Fruit fly (Drosophila melanogaster) whole organism, prepupa: ENCODE results near the gene Ucp4A.

ENCODE experiments used
- Blimp-1 ChIP-seq: fragments of 200-800 bp; sonication (Bioruptor generic); optimal IDR thresholded peaks from 3 replicates; lab custom pipeline; 2017; ENCODE audit warnings: missing biosample characterization, missing genetic modification characterization, mild to moderate bottlenecking, moderate library complexity, missing genetic modification reagents
- CG10631 ChIP-seq: fragments of 200-800 bp; sonication (Bioruptor generic); optimal IDR thresholded peaks from 2 replicates; lab custom pipeline; 2016; ENCODE audit warnings: missing biosample characterization, missing genetic modification characterization
- CG11294 ChIP-seq: fragments of 200-800 bp; sonication (Bioruptor generic); IDR thresholded peaks from 2 replicates; pipeline ENCODE4 v1.3.6; 2022; ENCODE audit warnings: missing biosample characterization, missing genetic modification characterization
- CG11902 ChIP-seq: fragments of 200-800 bp; sonication (Bioruptor generic); optimal IDR thresholded peaks from 3 replicates; lab custom pipeline; 2016; ENCODE audit warnings: missing biosample characterization, missing genetic modification characterization
- CG15336 ChIP-seq: fragments of 200-800 bp; sonication (Bioruptor generic); IDR thresholded peaks from 2 replicates; pipeline ENCODE4 v1.3.6; 2022; ENCODE audit warnings: missing biosample characterization, missing genetic modification characterization
- CG1621 ChIP-seq: fragments of 200-800 bp; sonication (Bioruptor generic); optimal IDR thresholded peaks from 3 replicates; lab custom pipeline; 2018; ENCODE audit warnings: missing biosample characterization, mild to moderate bottlenecking, missing genetic modification characterization
- CG16779 ChIP-seq: fragments of 200-800 bp; sonication (Bioruptor generic); optimal IDR thresholded peaks from 3 replicates; lab custom pipeline; 2017; ENCODE audit warnings: missing biosample characterization, mild to moderate bottlenecking, missing genetic modification characterization
- CG3032 ChIP-seq: fragments of 200-800 bp; optimal IDR thresholded peaks from 2 replicates; lab custom pipeline; 2019; ENCODE audit warnings: missing biosample characterization, mild to moderate bottlenecking, missing genetic modification characterization, moderate library complexity
- CG31627 ChIP-seq: fragments of 200-800 bp; sonication (Bioruptor generic); optimal IDR thresholded peaks from 3 replicates; lab custom pipeline; 2016; ENCODE audit warnings: missing biosample characterization, missing genetic modification characterization
- CG32006 ChIP-seq: fragments of 200-800 bp; sonication (Bioruptor generic); optimal IDR thresholded peaks from 3 replicates; lab custom pipeline; 2017; ENCODE audit warnings: missing biosample characterization, mild to moderate bottlenecking, missing genetic modification characterization
- CG34406 ChIP-seq: fragments of 200-800 bp; sonication (Bioruptor generic); optimal IDR thresholded peaks from 3 replicates; lab custom pipeline; 2016; ENCODE audit warnings: missing biosample characterization, missing genetic modification characterization
- CG3919 ChIP-seq: fragments of 200-800 bp; sonication (Bioruptor generic); optimal IDR thresholded peaks from 3 replicates; lab custom pipeline; 2016; ENCODE audit warnings: missing biosample characterization, missing genetic modification characterization
- CG4318 ChIP-seq: fragments of 200-800 bp; sonication (Bioruptor generic); optimal IDR thresholded peaks from 3 replicates; lab custom pipeline; 2017; ENCODE audit warnings: missing biosample characterization, mild to moderate bottlenecking, missing genetic modification characterization
- CG6276 ChIP-seq: fragments of 200-800 bp; sonication (Bioruptor generic); optimal IDR thresholded peaks from 2 replicates; lab custom pipeline; 2017; ENCODE audit warnings: missing biosample characterization, mild to moderate bottlenecking, missing genetic modification characterization
- CG6792 ChIP-seq: fragments of 200-800 bp; sonication (Bioruptor generic); optimal IDR thresholded peaks from 3 replicates; lab custom pipeline; 2016; ENCODE audit warnings: missing biosample characterization, missing genetic modification characterization
- CG6808 ChIP-seq: fragments of 200-800 bp; sonication (Bioruptor generic); optimal IDR thresholded peaks from 3 replicates; lab custom pipeline; 2017; ENCODE audit warnings: missing biosample characterization, missing genetic modification characterization, mild to moderate bottlenecking, moderate library complexity, missing genetic modification reagents
- CG8119 ChIP-seq: fragments of 200-800 bp; sonication (Bioruptor generic); IDR thresholded peaks from 3 replicates; pipeline ENCODE4 v1.3.6; 2022; ENCODE audit warnings: missing biosample characterization, missing genetic modification characterization
- CG8632 ChIP-seq: fragments of 200-800 bp; sonication (Bioruptor generic); optimal IDR thresholded peaks from 3 replicates; lab custom pipeline; 2016; ENCODE audit warnings: missing biosample characterization, missing genetic modification characterization
- Eip75B ChIP-seq: fragments of 200-800 bp; sonication (Bioruptor generic); optimal IDR thresholded peaks from 3 replicates; lab custom pipeline; 2016; ENCODE audit warnings: missing biosample characterization, missing genetic modification characterization
- Eip78C ChIP-seq: fragments of 200-800 bp; sonication (Bioruptor generic); peaks from one replicate; lab custom pipeline; 2016; ENCODE audit warnings: missing biosample characterization, missing genetic modification characterization
- Ets21C ChIP-seq: fragments of 200-800 bp; sonication (Bioruptor generic); optimal IDR thresholded peaks from 3 replicates; lab custom pipeline; 2016; ENCODE audit warnings: missing biosample characterization, missing genetic modification characterization
- Ets96B ChIP-seq: fragments of 200-800 bp; optimal IDR thresholded peaks from 2 replicates; lab custom pipeline; 2019; ENCODE audit warnings: missing biosample characterization, mild to moderate bottlenecking, missing genetic modification characterization, moderate library complexity
- Gug ChIP-seq: fragments of 200-800 bp; sonication (Bioruptor generic); IDR thresholded peaks from 2 replicates; pipeline ENCODE4 v1.3.6; 2022; ENCODE audit warnings: missing biosample characterization, missing genetic modification characterization
- Hr38 ChIP-seq: sonication (Bioruptor generic); optimal IDR thresholded peaks from 2 replicates; lab custom pipeline; 2016; ENCODE audit warnings: missing biosample characterization, missing genetic modification characterization
- Hr39 ChIP-seq: fragments of 200-800 bp; sonication (Bioruptor generic); optimal IDR thresholded peaks from 2 replicates; lab custom pipeline; 2016; ENCODE audit warnings: missing biosample characterization, missing genetic modification characterization
- Lpt ChIP-seq: fragments of 200-800 bp; sonication (Bioruptor generic); optimal IDR thresholded peaks from 3 replicates; lab custom pipeline; 2016; ENCODE audit warnings: missing biosample characterization, missing genetic modification characterization
- Met ChIP-seq: fragments of 200-800 bp; sonication (Bioruptor generic); optimal IDR thresholded peaks from 3 replicates; lab custom pipeline; 2016; ENCODE audit warnings: missing biosample characterization, missing genetic modification characterization
- Smox ChIP-seq: fragments of 200-800 bp; sonication (Bioruptor generic); optimal IDR thresholded peaks from 3 replicates; lab custom pipeline; 2016; ENCODE audit warnings: missing biosample characterization, missing genetic modification characterization
- Sox102F ChIP-seq: fragments of 200-800 bp; sonication (Bioruptor generic); optimal IDR thresholded peaks from 2 replicates; lab custom pipeline; 2016; ENCODE audit warnings: missing biosample characterization, mild to moderate bottlenecking, missing genetic modification characterization
- Sox14 ChIP-seq: fragments of 200-800 bp; sonication (Bioruptor generic); optimal IDR thresholded peaks from 3 replicates; lab custom pipeline; 2016; ENCODE audit warnings: missing biosample characterization, missing genetic modification characterization
- Sox15 ChIP-seq: fragments of 200-800 bp; sonication (Bioruptor generic); optimal IDR thresholded peaks from 3 replicates; lab custom pipeline; 2016; ENCODE audit warnings: missing biosample characterization, missing genetic modification characterization
- cyc ChIP-seq: fragments of 200-800 bp; sonication (Bioruptor generic); optimal IDR thresholded peaks from 3 replicates; lab custom pipeline; 2016; ENCODE audit warnings: missing biosample characterization, missing genetic modification characterization
- dsx ChIP-seq: fragments of 200-800 bp; optimal IDR thresholded peaks from 3 replicates; lab custom pipeline; 2019; ENCODE audit warnings: missing biosample characterization, mild to moderate bottlenecking, missing genetic modification characterization, moderate library complexity; ENCODE audit not compliant: poor library complexity, severe bottlenecking
- eg ChIP-seq: fragments of 200-800 bp; sonication (Bioruptor generic); IDR thresholded peaks from 3 replicates; pipeline ENCODE4 v1.3.6; 2022; ENCODE audit warnings: missing biosample characterization, missing genetic modification characterization
- fd85E ChIP-seq: fragments of 200-800 bp; sonication (Bioruptor generic); optimal IDR thresholded peaks from 3 replicates; lab custom pipeline; 2016; ENCODE audit warnings: missing biosample characterization, missing genetic modification characterization
- fkh ChIP-seq: fragments of 200-800 bp; sonication (Bioruptor generic); optimal IDR thresholded peaks from 3 replicates; lab custom pipeline; 2017; ENCODE audit warnings: missing biosample characterization, mild to moderate bottlenecking, missing genetic modification characterization, moderate library complexity
- lz ChIP-seq: fragments of 200-800 bp; sonication (Bioruptor generic); optimal IDR thresholded peaks from 3 replicates; lab custom pipeline; 2016; ENCODE audit warnings: missing biosample characterization, missing genetic modification characterization
- net ChIP-seq: fragments of 200-800 bp; sonication (Bioruptor generic); optimal IDR thresholded peaks from 3 replicates; lab custom pipeline; 2016; ENCODE audit warnings: missing biosample characterization, missing genetic modification characterization
- pdm3 ChIP-seq: fragments of 200-800 bp; sonication (Bioruptor generic); optimal IDR thresholded peaks from 3 replicates; lab custom pipeline; 2016; ENCODE audit warnings: missing biosample characterization, missing genetic modification characterization
- salr ChIP-seq, 2 experiments: fragments of 200-800 bp; sonication (Bioruptor generic); optimal IDR thresholded peaks; 3 replicates each; lab custom pipeline; 2016 to 2018; ENCODE audit warnings: missing biosample characterization in 2 of 2, missing genetic modification characterization in 2 of 2, mild to moderate bottlenecking in 1 of 2
- ss ChIP-seq, 2 experiments: fragments of 200-800 bp; sonication (Bioruptor generic); optimal IDR thresholded peaks; 2 replicates in 1 of 2; 3 replicates in 1 of 2; lab custom pipeline; 2017 to 2018; ENCODE audit warnings: mild to moderate bottlenecking in 2 of 2, missing biosample characterization in 2 of 2, missing genetic modification characterization in 2 of 2, moderate library complexity in 1 of 2
- svp ChIP-seq: fragments of 200-800 bp; sonication (Bioruptor generic); peaks from one replicate; lab custom pipeline; 2016; ENCODE audit warnings: missing biosample characterization, missing genetic modification characterization
- topi ChIP-seq: fragments of 200-800 bp; sonication (Bioruptor generic); optimal IDR thresholded peaks from 3 replicates; lab custom pipeline; 2016; ENCODE audit warnings: missing biosample characterization, missing genetic modification characterization
- vri ChIP-seq: fragments of 200-800 bp; sonication (Bioruptor generic); optimal IDR thresholded peaks from 3 replicates; lab custom pipeline; 2016; ENCODE audit warnings: missing biosample characterization, mild to moderate bottlenecking, missing genetic modification characterization

Gene Ucp4A

DNA sequence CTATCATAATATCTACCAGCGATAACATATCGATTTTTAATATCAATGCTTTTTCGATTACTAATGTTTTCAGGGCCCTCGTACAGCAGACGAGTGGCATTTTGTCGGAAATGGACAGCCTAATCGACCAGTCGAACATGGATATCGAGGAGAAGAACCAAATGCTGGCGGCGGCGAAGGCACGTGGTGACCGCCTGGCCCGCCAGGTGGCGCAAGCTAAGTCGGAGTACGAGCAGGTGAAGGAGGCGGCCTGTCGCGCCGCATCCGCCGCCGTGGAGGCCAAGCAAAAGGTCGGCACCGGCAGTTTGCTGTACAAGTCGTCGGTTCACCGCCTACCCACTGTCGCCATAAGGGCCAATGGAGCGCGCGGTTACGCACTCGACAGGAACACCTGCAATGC lies 39.8 kb downstream of the Ucp4A start:
- TF ChIP-seq CG11902 (GFP tag; lab: Kevin White, UChicago) (no peak), CG15336 (GFP tag; lab: Robert Waterston, UW) (no peak), CG1621 (tag; lab: Kevin White, UChicago) (no peak), cyc (no peak)

- TF ChIP-seq Sox102F (GFP tag; lab: Kevin White, UChicago) (no peak), vri (GFP tag; lab: Kevin White, UChicago) (peak; percentile 21), svp (GFP tag; lab: Kevin White, UChicago) (peak; percentile 50)
- TF ChIP-seq, all 60 proteins: peak for 2
These were observed 40.5 kb downstream of the Ucp4A start for dm6 chrX:17885295-17885694.

DNA sequence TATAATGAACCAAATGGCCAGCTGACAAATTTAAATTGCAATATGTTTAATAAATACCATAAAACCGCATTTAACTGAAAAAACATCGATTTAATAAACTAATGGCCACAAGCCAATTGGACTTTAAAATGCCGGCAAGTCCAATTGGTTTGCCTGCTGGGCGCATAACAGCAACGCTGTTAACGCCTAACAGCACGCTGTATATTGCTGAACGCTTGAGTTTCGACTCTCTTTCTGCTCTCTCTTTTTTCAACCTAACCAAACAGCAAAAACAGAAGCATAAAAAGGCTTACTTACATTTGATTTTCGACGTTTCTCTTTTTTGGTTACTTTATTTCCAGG lies 41.3 kb downstream of the Ucp4A start:
- TF ChIP-seq Eip78C (no peak), CG6792 (GFP tag; lab: Kevin White, UChicago) (no peak)

DNA sequence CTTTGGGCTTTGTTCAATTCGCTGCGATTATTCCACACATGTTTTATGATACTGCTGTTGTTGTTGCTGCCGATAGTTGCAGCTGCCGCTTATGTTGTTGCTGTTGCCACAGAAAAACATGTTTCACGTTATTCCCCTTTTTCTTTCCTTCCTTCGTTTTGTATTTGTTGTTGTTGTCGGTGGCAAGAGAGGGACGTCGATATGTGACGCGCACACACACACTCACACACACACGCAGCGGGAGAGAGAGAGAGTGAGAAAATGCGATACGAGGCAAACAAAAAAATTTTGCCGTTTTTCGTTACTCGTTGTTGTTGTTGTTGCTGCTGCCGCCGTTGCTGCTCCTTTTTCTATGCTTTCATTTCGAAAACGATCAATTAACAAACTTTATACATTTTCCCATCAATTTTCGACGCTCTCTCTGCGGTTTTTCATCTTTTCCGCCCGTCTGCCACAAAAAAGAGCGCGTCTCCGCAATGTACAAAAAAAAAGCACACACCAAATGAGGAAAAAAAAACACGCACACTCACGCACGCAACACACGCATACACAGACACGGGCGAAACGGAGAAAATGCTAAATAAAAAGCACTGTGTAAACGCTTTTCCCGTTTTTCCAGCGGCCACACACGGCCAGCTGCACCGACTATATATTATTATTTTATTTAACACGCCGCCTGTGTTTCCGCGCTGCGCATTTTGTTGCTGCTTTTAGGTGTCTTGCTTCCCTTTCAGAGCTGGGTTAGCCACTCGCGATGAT lies 41.9 kb downstream of the Ucp4A start:
- TF ChIP-seq salr (GFP tag; optimal IDR thresholded peaks at IDR 0.05; lab: Kevin White, UChicago) (peak in 1 of 2 experiments; percentile 85), vri (GFP tag; lab: Kevin White, UChicago) (peak; percentile 20), fd85E (GFP tag; lab: Kevin White, UChicago) (no peak), CG6276 (GFP tag; lab: Kevin White, UChicago) (peak; percentile 88), Gug (GFP tag; lab: Robert Waterston, UW) (no peak; the same call in 1 of the 2 replicates), Eip75B (GFP tag; lab: Kevin White, UChicago) (peak; percentile 41), ss (GFP tag; optimal IDR thresholded peaks at IDR 0.05; lab: Kevin White, UChicago) (peak; percentile 92 to 93), Ets96B (tag; lab: Kevin White, UChicago) (peak; percentile 72), topi (GFP tag; lab: Kevin White, UChicago) (peak; percentile 2), eg (GFP tag; lab: Robert Waterston, UW) (peak; percentile 53), CG32006 (peak; percentile 70), Lpt (GFP tag; lab: Kevin White, UChicago) (peak; percentile 73), Ets21C (no peak), Hr39 (GFP tag; lab: Kevin White, UChicago) (no peak), cyc (no peak), Sox14 (GFP tag; lab: Kevin White, UChicago) (peak; percentile 30), Hr38 (GFP tag; lab: Kevin White, UChicago) (no peak), CG3032 (tag; lab: Kevin White, UChicago) (peak; percentile 68), CG8632 (GFP tag; lab: Kevin White, UChicago) (peak; percentile 43), CG16779 (tag; lab: Kevin White, UChicago) (peak; percentile 75), CG10631 (peak; percentile 16), CG6808 (GFP tag; lab: Kevin White, UChicago) (peak; percentile 89), lz (GFP tag; lab: Kevin White, UChicago) (no peak), Sox15 (GFP tag; lab: Kevin White, UChicago) (no peak), CG8119 (GFP tag; lab: Robert Waterston, UW) (peak; percentile 87), pdm3 (GFP tag; lab: Kevin White, UChicago) (peak; percentile 17), CG34406 (GFP tag; lab: Kevin White, UChicago) (peak; percentile 18), CG4318 (GFP tag; lab: Kevin White, UChicago) (no peak), CG1621 (tag; lab: Kevin White, UChicago) (peak; percentile 61), CG11294 (GFP tag; lab: Robert Waterston, UW) (no peak), Sox102F (GFP tag; lab: Kevin White, UChicago) (peak; percentile 35), CG31627 (GFP tag; lab: Kevin White, UChicago) (no peak), CG3919 (GFP tag; lab: Kevin White, UChicago) (peak; percentile 15), net (GFP tag; lab: Kevin White, UChicago) (peak; percentile 69), Smox (GFP tag; lab: Kevin White, UChicago) (no peak), dsx (GFP tag; lab: Kevin White, UChicago) (peak; percentile 64), svp (GFP tag; lab: Kevin White, UChicago) (no peak), Eip78C (peak; percentile 80), Blimp-1 (GFP tag; lab: Kevin White, UChicago) (no peak), fkh (GFP tag; lab: Kevin White, UChicago) (no peak), Met (GFP tag; lab: Kevin White, UChicago) (peak; percentile 36)
